Fruit fly (Drosophila melanogaster) whole organism, embryonic: ENCODE data around the gene CG5435.

Experiments
- Ada2b ChIP-seq: fragments of 200-800 bp; sonication (Bioruptor generic); IDR thresholded peaks from 2 replicates; pipeline ENCODE4 v1.3.6; 2022; ENCODE audit warnings: missing biosample characterization, missing genetic modification characterization
- CG10274 ChIP-seq: fragments of 200-800 bp; sonication (Bioruptor generic); optimal IDR thresholded peaks from 3 replicates; lab custom pipeline; 2017; ENCODE audit warnings: missing biosample characterization, mild to moderate bottlenecking, missing genetic modification characterization
- CG10654 ChIP-seq: fragments of 200-800 bp; sonication (Bioruptor generic); optimal IDR thresholded peaks from 2 replicates; lab custom pipeline; 2016; ENCODE audit warnings: missing biosample characterization, missing genetic modification characterization
- CG11247 ChIP-seq: fragments of 200-800 bp; sonication (Bioruptor generic); IDR thresholded peaks from 2 replicates; pipeline ENCODE4 v1.3.6; 2022; ENCODE audit warnings: missing biosample characterization, missing genetic modification characterization
- CG12299 ChIP-seq: fragments of 200-800 bp; sonication (Bioruptor generic); optimal IDR thresholded peaks from 2 replicates; lab custom pipeline; 2018; ENCODE audit warnings: missing biosample characterization, mild to moderate bottlenecking, missing genetic modification characterization
- CG12659 ChIP-seq: fragments of 200-800 bp; sonication (Bioruptor generic); optimal IDR thresholded peaks from 3 replicates; lab custom pipeline; 2017; ENCODE audit warnings: mild to moderate bottlenecking, missing biosample characterization, missing genetic modification reagents, missing genetic modification characterization
- CG14441 ChIP-seq: fragments of 200-800 bp; sonication (Bioruptor generic); IDR thresholded peaks from 2 replicates; pipeline ENCODE4 v1.3.6; 2022; ENCODE audit warnings: missing biosample characterization, missing genetic modification characterization
- CG16815 ChIP-seq: fragments of 200-800 bp; sonication (Bioruptor generic); optimal IDR thresholded peaks from 3 replicates; lab custom pipeline; 2017; ENCODE audit warnings: missing biosample characterization, mild to moderate bottlenecking, missing genetic modification characterization
- CG18599 ChIP-seq: fragments of 200-800 bp; sonication (Bioruptor generic); optimal IDR thresholded peaks from 3 replicates; lab custom pipeline; 2017; ENCODE audit warnings: missing biosample characterization, missing genetic modification characterization, mild to moderate bottlenecking, moderate library complexity, missing genetic modification reagents
- CG31365 ChIP-seq: fragments of 200-800 bp; sonication (Bioruptor generic); optimal IDR thresholded peaks from 2 replicates; lab custom pipeline; 2018; ENCODE audit warnings: missing biosample characterization, mild to moderate bottlenecking, missing genetic modification characterization
- CG31388 ChIP-seq: fragments of 200-800 bp; sonication (Bioruptor generic); optimal IDR thresholded peaks from 2 replicates; lab custom pipeline; 2016; ENCODE audit warnings: missing biosample characterization, missing genetic modification characterization
- CG3163 ChIP-seq: fragments of 200-800 bp; sonication (Bioruptor generic); optimal IDR thresholded peaks from 3 replicates; lab custom pipeline; 2016; ENCODE audit warnings: missing biosample characterization, missing genetic modification characterization
- CG32767 ChIP-seq: fragments of 200-800 bp; sonication (Bioruptor generic); IDR thresholded peaks from 2 replicates; pipeline ENCODE4 v1.3.6; 2022; ENCODE audit warnings: missing biosample characterization, missing genetic modification characterization
- CG34422 ChIP-seq: fragments of 200-800 bp; sonication (Bioruptor generic); IDR thresholded peaks from 3 replicates; pipeline ENCODE4 v1.3.6; 2022; ENCODE audit warnings: missing biosample characterization, missing genetic modification characterization
- CG4854 ChIP-seq: fragments of 200-800 bp; sonication (Bioruptor generic); optimal IDR thresholded peaks from 2 replicates; lab custom pipeline; 2016; ENCODE audit warnings: missing biosample characterization, missing genetic modification characterization, inconsistent platforms
- CG7372 ChIP-seq: fragments of 200-800 bp; sonication (Bioruptor generic); IDR thresholded peaks from 2 replicates; pipeline ENCODE4 v1.3.6; 2022; ENCODE audit warnings: missing biosample characterization, missing genetic modification characterization
- CG7556 ChIP-seq: fragments of 200-800 bp; sonication (Bioruptor generic); optimal IDR thresholded peaks from 2 replicates; lab custom pipeline; 2017; ENCODE audit warnings: missing biosample characterization, mild to moderate bottlenecking, missing genetic modification characterization
- CG9437 ChIP-seq: fragments of 200-800 bp; sonication (Bioruptor generic); optimal IDR thresholded peaks from 2 replicates; lab custom pipeline; 2018; ENCODE audit warnings: missing biosample characterization, mild to moderate bottlenecking, missing genetic modification characterization
- CTCF ChIP-seq: fragments of 200-800 bp; sonication (Bioruptor generic); optimal IDR thresholded peaks from 2 replicates; lab custom pipeline; 2017; ENCODE audit warnings: missing biosample characterization, mild to moderate bottlenecking, missing genetic modification characterization, moderate library complexity
- Dbx ChIP-seq: fragments of 200-800 bp; sonication (Bioruptor generic); IDR thresholded peaks from 3 replicates; pipeline ENCODE4 v1.3.6; 2022; ENCODE audit warnings: missing biosample characterization, missing genetic modification characterization
- Dip2 ChIP-seq: fragments of 200-800 bp; sonication (Bioruptor generic); IDR thresholded peaks from 2 replicates; pipeline ENCODE4 v1.3.6; 2022; ENCODE audit warnings: missing biosample characterization, missing genetic modification characterization
- Doc2 ChIP-seq: fragments of 200-800 bp; sonication (Bioruptor generic); IDR thresholded peaks from 2 replicates; pipeline ENCODE4 v1.3.6; 2022; ENCODE audit warnings: missing biosample characterization, missing genetic modification characterization
- Elba2 ChIP-seq: fragments of 200-800 bp; sonication (Bioruptor generic); optimal IDR thresholded peaks from 3 replicates; lab custom pipeline; 2016; ENCODE audit warnings: missing biosample characterization, missing genetic modification characterization
- GATAe ChIP-seq: fragments of 200-800 bp; sonication (Bioruptor generic); conservative IDR thresholded peaks from 2 replicates; pipeline ENCODE4 v1.3.6; 2022; ENCODE audit warnings: missing biosample characterization, missing genetic modification characterization
- H2.0 ChIP-seq: fragments of 200-800 bp; sonication (Bioruptor generic); IDR thresholded peaks from 2 replicates; pipeline ENCODE4 v1.3.6; 2022; ENCODE audit warnings: missing biosample characterization, missing genetic modification characterization
- Hmr ChIP-seq: fragments of 200-800 bp; sonication (Bioruptor generic); optimal IDR thresholded peaks from 3 replicates; lab custom pipeline; 2017; ENCODE audit warnings: mild to moderate bottlenecking, missing biosample characterization, missing genetic modification reagents, missing genetic modification characterization
- Myb ChIP-seq: fragments of 200-800 bp; sonication (Bioruptor generic); optimal IDR thresholded peaks from 2 replicates; lab custom pipeline; 2016; ENCODE audit warnings: missing biosample characterization, missing genetic modification characterization
- NFAT ChIP-seq: fragments of 200-800 bp; sonication (Bioruptor generic); IDR thresholded peaks from 2 replicates; pipeline ENCODE4 v1.3.6; 2022; ENCODE audit warnings: missing biosample characterization, missing genetic modification characterization
- Side ChIP-seq: fragments of 200-800 bp; sonication (Bioruptor generic); optimal IDR thresholded peaks from 2 replicates; lab custom pipeline; 2016; ENCODE audit warnings: missing biosample characterization, missing genetic modification characterization
- Sry-β ChIP-seq: fragments of 200-800 bp; sonication (Bioruptor generic); optimal IDR thresholded peaks from 2 replicates; lab custom pipeline; 2018; ENCODE audit warnings: missing biosample characterization, mild to moderate bottlenecking, missing genetic modification characterization, moderate library complexity
- Taf1 ChIP-seq: fragments of 200-800 bp; sonication (Bioruptor generic); IDR thresholded peaks from 2 replicates; pipeline ENCODE4 v1.3.6; 2022; ENCODE audit warnings: missing biosample characterization, missing genetic modification characterization
- bab2 ChIP-seq: fragments of 200-800 bp; sonication (Bioruptor generic); optimal IDR thresholded peaks from 2 replicates; lab custom pipeline; 2016; ENCODE audit warnings: missing biosample characterization, missing genetic modification characterization
- bcd ChIP-seq: fragments of 200-800 bp; sonication (Bioruptor generic); optimal IDR thresholded peaks from 2 replicates; lab custom pipeline; 2017; ENCODE audit warnings: missing biosample characterization, mild to moderate bottlenecking, missing genetic modification characterization
- bsh ChIP-seq, 2 experiments: fragments of 200-800 bp; sonication (Bioruptor generic); optimal IDR thresholded peaks; 2 replicates each; lab custom pipeline; 2017 to 2018; ENCODE audit warnings: mild to moderate bottlenecking in 2 of 2, missing biosample characterization in 2 of 2, missing genetic modification characterization in 2 of 2, moderate library complexity in 1 of 2
- chm ChIP-seq: fragments of 200-800 bp; sonication (Bioruptor generic); IDR thresholded peaks from 2 replicates; pipeline ENCODE4 v1.3.6; 2022; ENCODE audit warnings: missing biosample characterization, missing genetic modification characterization
- cwo ChIP-seq: fragments of 200-800 bp; sonication (Bioruptor generic); optimal IDR thresholded peaks from 3 replicates; lab custom pipeline; 2017; ENCODE audit warnings: missing biosample characterization, missing genetic modification characterization, mild to moderate bottlenecking, moderate library complexity, missing genetic modification reagents
- eve ChIP-seq, 2 experiments: fragments of >200 bp; optimal IDR thresholded peaks; 2 replicates each; lab custom pipeline; 2017; ENCODE audit warnings: missing biosample characterization in 2 of 2, missing genetic modification characterization in 2 of 2
- eyg ChIP-seq: fragments of 200-800 bp; sonication (Bioruptor generic); optimal IDR thresholded peaks from 3 replicates; lab custom pipeline; 2016; ENCODE audit warnings: missing biosample characterization, missing genetic modification characterization
- ftz-f1 ChIP-seq: fragments of 200-800 bp; sonication (Bioruptor generic); optimal IDR thresholded peaks from 2 replicates; lab custom pipeline; 2016; ENCODE audit warnings: missing biosample characterization, missing genetic modification characterization
- gfzf ChIP-seq: fragments of 200-800 bp; sonication (Bioruptor generic); optimal IDR thresholded peaks from 2 replicates; lab custom pipeline; 2016; ENCODE audit warnings: missing biosample characterization, mild to moderate bottlenecking, missing genetic modification characterization, moderate library complexity
- her ChIP-seq: fragments of 200-800 bp; sonication (Bioruptor generic); optimal IDR thresholded peaks from 2 replicates; lab custom pipeline; 2016; ENCODE audit warnings: missing biosample characterization, missing genetic modification characterization
- mirr ChIP-seq: fragments of 200-800 bp; sonication (Bioruptor generic); optimal IDR thresholded peaks from 3 replicates; lab custom pipeline; 2018; ENCODE audit warnings: missing biosample characterization, mild to moderate bottlenecking, missing genetic modification characterization
- pho ChIP-seq: fragments of 200-800 bp; sonication (Bioruptor generic); optimal IDR thresholded peaks from 2 replicates; lab custom pipeline; 2016; ENCODE audit warnings: missing biosample characterization, missing genetic modification characterization
- schlank ChIP-seq: fragments of 200-800 bp; sonication (Bioruptor generic); optimal IDR thresholded peaks from 2 replicates; lab custom pipeline; 2018; ENCODE audit warnings: missing biosample characterization, mild to moderate bottlenecking, missing genetic modification characterization
- so ChIP-seq: fragments of 200-800 bp; sonication (Bioruptor generic); IDR thresholded peaks from 3 replicates; pipeline ENCODE4 v1.3.6; 2022; ENCODE audit warnings: missing biosample characterization, missing genetic modification characterization
- sob ChIP-seq: fragments of 200-800 bp; sonication (Bioruptor generic); IDR thresholded peaks from 2 replicates; pipeline ENCODE4 v1.3.6; 2022; ENCODE audit warnings: missing biosample characterization, missing genetic modification characterization
- sqz ChIP-seq: fragments of 200-800 bp; sonication (Bioruptor generic); optimal IDR thresholded peaks from 3 replicates; lab custom pipeline; 2018; ENCODE audit warnings: missing biosample characterization, mild to moderate bottlenecking, missing genetic modification characterization
- toy ChIP-seq: fragments of 200-800 bp; sonication (Bioruptor generic); IDR thresholded peaks from 2 replicates; pipeline ENCODE4 v1.3.6; 2022; ENCODE audit warnings: missing biosample characterization, missing genetic modification characterization
- trh ChIP-seq: fragments of 200-800 bp; sonication (Bioruptor generic); optimal IDR thresholded peaks from 2 replicates; lab custom pipeline; 2016; ENCODE audit warnings: missing biosample characterization, missing genetic modification characterization
- ttk ChIP-seq: fragments of 200-800 bp; sonication (Bioruptor generic); IDR thresholded peaks from 2 replicates; pipeline ENCODE4 v2.1.2; 2022; ENCODE audit warnings: missing biosample characterization, missing genetic modification characterization
- twi ChIP-seq: fragments of 200-800 bp; optimal IDR thresholded peaks from 2 replicates; lab custom pipeline; 2019; ENCODE audit warnings: missing biosample characterization, mild to moderate bottlenecking, missing genetic modification characterization, moderate library complexity
- zf30C ChIP-seq: fragments of 200-800 bp; sonication (Bioruptor generic); optimal IDR thresholded peaks from 3 replicates; lab custom pipeline; 2018; ENCODE audit warnings: missing biosample characterization, mild to moderate bottlenecking, missing genetic modification characterization
- zfh2 ChIP-seq: fragments of 200-800 bp; sonication (Bioruptor generic); optimal IDR thresholded peaks from 2 replicates; lab custom pipeline; 2016; ENCODE audit warnings: missing biosample characterization, missing genetic modification characterization

Gene CG5435

DNA sequence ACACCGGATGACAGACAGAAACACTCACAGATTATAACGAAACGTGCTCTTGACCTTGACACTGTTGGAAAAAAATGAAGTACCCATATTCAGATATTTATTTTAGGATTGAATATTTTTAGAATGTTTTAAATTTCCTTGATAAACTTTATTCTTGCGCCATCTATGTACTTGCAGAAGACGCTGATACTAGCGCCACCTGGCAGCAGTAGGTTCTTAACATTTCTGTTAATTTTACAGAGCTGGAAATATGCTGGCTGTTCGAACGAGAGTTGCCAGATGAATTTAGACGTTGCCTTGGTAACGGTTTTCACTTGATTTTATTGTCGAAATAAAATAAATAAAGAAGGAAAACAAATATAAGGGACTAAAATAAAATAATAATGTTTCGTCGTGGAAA is 6.1 kb downstream of the CG5435 start, which contains the start of gene Fam92 (continued):
- TF ChIP-seq CG3163 (GFP tag; lab: Kevin White, UChicago) (no peak), Ada2b (GFP tag; lab: Robert Waterston, UW) (no peak), CG4854 (peak; percentile 31), toy (GFP tag; lab: Robert Waterston, UW) (no peak), so (GFP tag; lab: Robert Waterston, UW) (peak; percentile 51; the same call in 2 of the 3 replicates), Doc2 (no peak), CG18599 (GFP tag; lab: Kevin White, UChicago) (peak; percentile 42), ftz-f1 (GFP tag; lab: Kevin White, UChicago) (peak; percentile 69), cwo (GFP tag; lab: Kevin White, UChicago) (no peak), trh (GFP tag; lab: Kevin White, UChicago) (no peak), gfzf (GFP tag; lab: Kevin White, UChicago) (peak; percentile 15), eyg (no peak), Side (peak; percentile 21), bsh (GFP tag; optimal IDR thresholded peaks at IDR 0.05; lab: Kevin White, UChicago) (peak in 1 of 2 experiments; percentile 48), CG12299 (tag; lab: Kevin White, UChicago) (peak; percentile 41), sob (GFP tag; lab: Robert Waterston, UW) (peak; percentile 38; the same call in 1 of the 2 replicates), Myb (GFP tag; lab: Kevin White, UChicago) (peak; percentile 94), sqz (GFP tag; lab: Kevin White, UChicago) (no peak), Elba2 (GFP tag; lab: Kevin White, UChicago) (no peak), CG32767 (GFP tag; lab: Robert Waterston, UW) (no peak), NFAT (peak; percentile 82), mirr (GFP tag; lab: Kevin White, UChicago) (no peak), Taf1 (GFP tag; lab: Robert Waterston, UW) (no peak), CG7556 (no peak), CG12659 (GFP tag; lab: Kevin White, UChicago) (peak; percentile 62), bcd (GFP tag; lab: Kevin White, UChicago) (peak; percentile 23), Dip2 (GFP tag; lab: Robert Waterston, UW) (no peak), CG10654 (GFP tag; lab: Kevin White, UChicago) (no peak), Dbx (0 out of 3 replicates have a peak, but pooled peaks have one; percentile 13), chm (GFP tag; lab: Robert Waterston, UW) (peak; percentile 29; the same call in 1 of the 2 replicates), GATAe (GFP tag; lab: Robert Waterston, UW) (no peak), twi (tag; lab: Kevin White, UChicago) (peak; percentile 29), CG31365 (peak; percentile 48), zf30C (no peak), CG11247 (GFP tag; lab: Robert Waterston, UW) (peak; percentile 52), CG14441 (GFP tag; lab: Robert Waterston, UW) (peak; percentile 63), CG7372 (GFP tag; lab: Robert Waterston, UW) (no peak), zfh2 (GFP tag; lab: Kevin White, UChicago) (peak; percentile 11), ttk (peak; percentile 43; the same call in 1 of the 2 replicates), Hmr (GFP tag; lab: Kevin White, UChicago) (peak; percentile 48), CG34422 (no peak), schlank (no peak), bab2 (GFP tag; lab: Kevin White, UChicago) (peak; percentile 42), CG9437 (GFP tag; lab: Kevin White, UChicago) (no peak), CG31388 (GFP tag; lab: Kevin White, UChicago) (no peak), CG16815 (GFP tag; lab: Kevin White, UChicago) (no peak), eve (GFP tag; optimal IDR thresholded peaks at IDR 0.05; lab: Kevin White, UChicago) (no peak), Sry-β (GFP tag; lab: Kevin White, UChicago) (no peak), H2.0 (GFP tag; lab: Robert Waterston, UW) (peak; percentile 36; the same call in 1 of the 2 replicates), CG10274 (GFP tag; lab: Kevin White, UChicago) (no peak), pho (GFP tag; lab: Kevin White, UChicago) (no peak), CTCF (peak; percentile 99), her (GFP tag; lab: Kevin White, UChicago) (no peak)
